Worm (Caenorhabditis elegans) whole organism, mixed stage, embryonic: Measurements from ENCODE around the gene spp-2.

Experiments
- elt-1 ChIP-seq: sonication (generic microtip); optimal IDR thresholded peaks from 2 replicates; lab custom pipeline; 2017; ENCODE audit warnings: missing genetic modification characterization, mild to moderate bottlenecking, missing compliant biosample characterization, antibody characterized with exemption, moderate library complexity, borderline replicate concordance; ENCODE audit not compliant: insufficient read depth
- hlh-1 ChIP-seq: fragments of 150-350 bp; optimal IDR thresholded peaks from 2 replicates; lab custom pipeline; 2014; ENCODE audit warnings: missing biosample characterization, missing genetic modification reagents, missing genetic modification characterization
- lin-13 ChIP-seq: fragments of 150-350 bp; optimal IDR thresholded peaks from 2 replicates; lab custom pipeline; 2014; ENCODE audit warnings: missing biosample characterization, missing genetic modification characterization
- nhr-12 ChIP-seq: fragments of 150-350 bp; optimal IDR thresholded peaks from 2 replicates; lab custom pipeline; 2014; ENCODE audit warnings: missing biosample characterization, missing genetic modification characterization
- nhr-28 ChIP-seq: fragments of 150-350 bp; optimal IDR thresholded peaks from 2 replicates; lab custom pipeline; 2014; ENCODE audit warnings: missing biosample characterization, missing genetic modification characterization
- nhr-76 ChIP-seq: sonication (generic microtip); optimal IDR thresholded peaks from 2 replicates; lab custom pipeline; 2017; ENCODE audit warnings: missing biosample characterization, missing genetic modification characterization
- pha-4 ChIP-seq: fragments of 150-350 bp; optimal IDR thresholded peaks from 2 replicates; lab custom pipeline; 2018; ENCODE audit warnings: missing biosample characterization, missing genetic modification reagents, missing genetic modification characterization
- snpc-4 ChIP-seq: fragments of 150-350 bp; optimal IDR thresholded peaks from 2 replicates; lab custom pipeline; 2014; ENCODE audit warnings: missing biosample characterization, missing genetic modification characterization
- unc-120 ChIP-seq: sonication (generic microtip); optimal IDR thresholded peaks from 2 replicates; lab custom pipeline; 2017; ENCODE audit warnings: missing genetic modification characterization, missing compliant biosample characterization; ENCODE audit not compliant: poor library complexity, severe bottlenecking
- unc-62 ChIP-seq: fragments of 150-350 bp; optimal IDR thresholded peaks from 2 replicates; lab custom pipeline; 2014; ENCODE audit warnings: missing biosample characterization, missing genetic modification reagents, missing genetic modification characterization
- ztf-11 ChIP-seq: fragments of 150-350 bp; optimal IDR thresholded peaks from 2 replicates; lab custom pipeline; 2014; ENCODE audit warnings: missing biosample characterization, missing genetic modification characterization

- TF ChIP-seq lin-13 (no peak), ztf-11 (tag; lab: Kevin White, UChicago) (no peak), nhr-12 (tag; lab: Kevin White, UChicago) (no peak), unc-120 (no peak), pha-4 (tag; lab: Kevin White, UChicago) (no peak), unc-62 (GFP tag; lab: Kevin White, UChicago) (no peak), nhr-28 (tag; lab: Kevin White, UChicago) (no peak), nhr-76 (tag; lab: Kevin White, UChicago) (no peak), snpc-4 (tag; lab: Kevin White, UChicago) (no peak), elt-1 (tag; lab: Kevin White, UChicago) (no peak), hlh-1 (tag; lab: Kevin White, UChicago) (no peak)
Observed at ce11 chrX:7343218-7343617, 26.6 kb upstream of the spp-2 start.
